Fruit fly (Drosophila melanogaster) whole organism, prepupa: ENCODE data around the gene Cortactin.

ENCODE experiments used
- CG9139 ChIP-seq: fragments of 200-800 bp; sonication (Bioruptor generic); optimal IDR thresholded peaks from 3 replicates; lab custom pipeline; 2017; ENCODE audit warnings: missing biosample characterization, mild to moderate bottlenecking, missing genetic modification characterization
- Ets21C ChIP-seq: fragments of 200-800 bp; sonication (Bioruptor generic); optimal IDR thresholded peaks from 3 replicates; lab custom pipeline; 2016; ENCODE audit warnings: missing biosample characterization, missing genetic modification characterization
- cyc ChIP-seq: fragments of 200-800 bp; sonication (Bioruptor generic); optimal IDR thresholded peaks from 3 replicates; lab custom pipeline; 2016; ENCODE audit warnings: missing biosample characterization, missing genetic modification characterization

DNA sequence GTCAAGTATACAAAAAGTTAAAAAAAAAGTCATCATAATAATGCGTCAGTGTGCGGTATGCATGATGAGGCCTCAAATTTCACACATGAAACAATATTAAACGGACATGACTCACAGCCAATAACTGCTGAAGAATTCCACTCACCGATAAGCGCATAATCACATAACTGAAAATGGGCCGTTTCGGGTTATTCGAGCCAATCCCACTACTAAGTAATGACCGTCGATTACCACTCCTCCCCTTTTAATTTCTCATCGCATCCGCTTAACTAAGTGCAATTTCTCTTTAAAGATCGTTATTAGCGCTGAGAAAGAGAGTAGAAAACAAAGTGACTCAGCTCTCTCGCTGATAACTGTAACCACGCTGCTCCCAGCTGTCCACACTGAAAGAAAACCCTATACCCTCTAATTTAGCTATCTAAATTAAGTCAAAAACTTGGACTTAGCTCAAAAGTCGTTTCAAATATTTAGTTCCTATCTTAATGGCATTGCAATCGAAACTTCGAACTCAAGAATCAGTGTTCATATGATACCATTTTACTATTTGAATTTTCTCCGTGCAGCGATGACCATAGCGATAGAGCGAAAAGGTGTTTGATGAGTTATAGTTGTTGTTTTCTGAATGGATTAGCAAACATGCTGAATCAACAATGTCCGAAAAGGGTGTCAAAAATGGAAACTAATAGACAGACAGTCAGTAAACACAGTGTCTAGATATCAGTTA, 48.6 kb upstream of the Cortactin start:
- TF ChIP-seq Ets21C (GFP tag; lab: Kevin White, UChicago) (no peak), CG9139 (no peak), cyc (GFP tag; lab: Kevin White, UChicago) (peak; percentile 70)
